Worm (Caenorhabditis elegans) whole organism, late embryonic: Measurements from ENCODE around the gene famh-136.

ENCODE experiments used
- C08G9.2 ChIP-seq: sonication (generic microtip); optimal IDR thresholded peaks from 2 replicates; lab custom pipeline; 2016; ENCODE audit warnings: mild to moderate bottlenecking, missing genetic modification characterization, moderate library complexity, missing compliant biosample characterization
- C38D4.7 ChIP-seq: fragments of 200-800 bp; sonication (Bioruptor generic); optimal IDR thresholded peaks from 2 replicates; lab custom pipeline; 2018; ENCODE audit warnings: mild to moderate bottlenecking, missing genetic modification characterization, moderate library complexity, missing compliant biosample characterization
- T23F11.4 ChIP-seq: fragments of 200-800 bp; sonication (Bioruptor generic); optimal IDR thresholded peaks from 2 replicates; lab custom pipeline; 2018; ENCODE audit warnings: mild to moderate bottlenecking, missing genetic modification characterization, missing compliant biosample characterization
- ama-1 ChIP-seq: fragments of 150-350 bp; optimal IDR thresholded peaks from 2 replicates; lab custom pipeline; 2014
- ceh-19 ChIP-seq: fragments of 200-800 bp; sonication (Bioruptor generic); optimal IDR thresholded peaks from 2 replicates; lab custom pipeline; 2018; ENCODE audit warnings: mild to moderate bottlenecking, missing genetic modification characterization, missing compliant biosample characterization
- ceh-2 ChIP-seq: sonication (generic microtip); optimal IDR thresholded peaks from 2 replicates; lab custom pipeline; 2016; ENCODE audit warnings: missing genotype, missing genetic modification characterization, missing compliant biosample characterization
- ceh-22 ChIP-seq: sonication (generic microtip); optimal IDR thresholded peaks from 2 replicates; lab custom pipeline; 2017; ENCODE audit warnings: missing biosample characterization, missing genetic modification characterization
- ceh-31 ChIP-seq: sonication (generic microtip); optimal IDR thresholded peaks from 2 replicates; lab custom pipeline; 2016; ENCODE audit warnings: missing genetic modification characterization, missing compliant biosample characterization
- ceh-45 ChIP-seq: fragments of 200-800 bp; sonication (Bioruptor generic); IDR thresholded peaks from 2 replicates; pipeline ENCODE4 v1.3.6; 2022; ENCODE audit warnings: missing genetic modification reagents, missing genetic modification characterization, missing compliant biosample characterization
- ceh-48 ChIP-seq: sonication (generic microtip); optimal IDR thresholded peaks from 2 replicates; lab custom pipeline; 2016; ENCODE audit warnings: missing genetic modification characterization, inconsistent platforms, missing compliant biosample characterization
- ceh-6 ChIP-seq: fragments of 200-800 bp; sonication (Bioruptor generic); optimal IDR thresholded peaks from 2 replicates; lab custom pipeline; 2018; ENCODE audit warnings: mild to moderate bottlenecking, missing genetic modification characterization, missing compliant biosample characterization
- ceh-9 ChIP-seq: sonication (generic microtip); optimal IDR thresholded peaks from 2 replicates; lab custom pipeline; 2016; ENCODE audit warnings: mild to moderate bottlenecking, missing genetic modification characterization, inconsistent platforms, missing compliant biosample characterization
- che-1 ChIP-seq: sonication (generic microtip); optimal IDR thresholded peaks from 2 replicates; lab custom pipeline; 2016; ENCODE audit warnings: mild to moderate bottlenecking, missing genetic modification characterization, missing compliant biosample characterization
- dve-1 ChIP-seq: sonication (generic microtip); optimal IDR thresholded peaks from 2 replicates; lab custom pipeline; 2017; ENCODE audit warnings: antibody characterized with exemption, mild to moderate bottlenecking, missing genetic modification characterization, missing compliant biosample characterization
- elt-2 ChIP-seq: sonication (generic microtip); optimal IDR thresholded peaks from 2 replicates; lab custom pipeline; 2016; ENCODE audit warnings: missing genetic modification reagents, missing genetic modification characterization, missing compliant biosample characterization
- elt-4 ChIP-seq: sonication (generic microtip); optimal IDR thresholded peaks from 2 replicates; lab custom pipeline; 2016; ENCODE audit warnings: missing genetic modification characterization, missing compliant biosample characterization
- ets-4 ChIP-seq: sonication (generic microtip); optimal IDR thresholded peaks from 2 replicates; lab custom pipeline; 2016; ENCODE audit warnings: missing genetic modification characterization, missing compliant biosample characterization
- eyg-1 ChIP-seq: sonication (generic microtip); optimal IDR thresholded peaks from 2 replicates; lab custom pipeline; 2016; ENCODE audit warnings: missing genotype, missing genetic modification characterization, missing compliant biosample characterization
- gmeb-2 ChIP-seq: sonication (generic microtip); optimal IDR thresholded peaks from 2 replicates; lab custom pipeline; 2016; ENCODE audit warnings: missing genetic modification characterization, inconsistent platforms, missing compliant biosample characterization
- hlh-30 ChIP-seq: sonication (generic microtip); optimal IDR thresholded peaks from 2 replicates; lab custom pipeline; 2017; ENCODE audit warnings: antibody characterized with exemption, missing genetic modification characterization, missing compliant biosample characterization; ENCODE audit not compliant: insufficient read depth
- hlh-6 ChIP-seq: sonication (generic microtip); optimal IDR thresholded peaks from 2 replicates; lab custom pipeline; 2016; ENCODE audit warnings: missing genotype, missing genetic modification characterization, missing compliant biosample characterization
- hlh-8 ChIP-seq: sonication (generic microtip); optimal IDR thresholded peaks from 2 replicates; lab custom pipeline; 2016; ENCODE audit warnings: missing genotype, missing genetic modification characterization, missing compliant biosample characterization
- mec-3 ChIP-seq: sonication (generic microtip); optimal IDR thresholded peaks from 2 replicates; lab custom pipeline; 2016; ENCODE audit warnings: borderline replicate concordance, missing genetic modification characterization, missing compliant biosample characterization
- nfya-1 ChIP-seq: sonication (generic microtip); optimal IDR thresholded peaks from 2 replicates; lab custom pipeline; 2017; ENCODE audit warnings: missing genetic modification characterization, mild to moderate bottlenecking, missing compliant biosample characterization, antibody characterized with exemption, moderate library complexity
- nhr-11 ChIP-seq: fragments of 150-350 bp; optimal IDR thresholded peaks from 2 replicates; lab custom pipeline; 2014; ENCODE audit warnings: missing biosample characterization, missing genetic modification characterization
- nhr-232 ChIP-seq: sonication (generic microtip); optimal IDR thresholded peaks from 2 replicates; lab custom pipeline; 2016; ENCODE audit warnings: missing genetic modification characterization, missing compliant biosample characterization
- pat-9 ChIP-seq: fragments of 200-800 bp; sonication (Bioruptor generic); optimal IDR thresholded peaks from 2 replicates; lab custom pipeline; 2018; ENCODE audit warnings: mild to moderate bottlenecking, missing genetic modification characterization, moderate library complexity, missing compliant biosample characterization
- pha-2 ChIP-seq: sonication (generic microtip); optimal IDR thresholded peaks from 2 replicates; lab custom pipeline; 2017; ENCODE audit warnings: mild to moderate bottlenecking, missing genetic modification characterization, missing compliant biosample characterization
- pqm-1 ChIP-seq: sonication (generic microtip); optimal IDR thresholded peaks from 2 replicates; lab custom pipeline; 2016; ENCODE audit warnings: missing genetic modification characterization, missing compliant biosample characterization
- ref-2 ChIP-seq: sonication (generic microtip); optimal IDR thresholded peaks from 2 replicates; lab custom pipeline; 2016; ENCODE audit warnings: missing genetic modification characterization, missing compliant biosample characterization
- sdc-2 ChIP-seq: sonication (generic microtip); optimal IDR thresholded peaks from 2 replicates; lab custom pipeline; 2016; ENCODE audit warnings: missing genotype, missing genetic modification characterization, missing compliant biosample characterization
- sox-4 ChIP-seq: sonication (generic microtip); optimal IDR thresholded peaks from 2 replicates; lab custom pipeline; 2017; ENCODE audit warnings: mild to moderate bottlenecking, missing genetic modification characterization, inconsistent platforms, missing compliant biosample characterization
- syd-9 ChIP-seq: sonication (generic microtip); optimal IDR thresholded peaks from 2 replicates; lab custom pipeline; 2016; ENCODE audit warnings: mild to moderate bottlenecking, missing genetic modification characterization, moderate library complexity, missing compliant biosample characterization
- tbx-7 ChIP-seq: sonication (generic microtip); optimal IDR thresholded peaks from 2 replicates; lab custom pipeline; 2016; ENCODE audit warnings: missing genotype, missing genetic modification characterization, missing compliant biosample characterization
- ttx-3 ChIP-seq: sonication (generic microtip); optimal IDR thresholded peaks from 2 replicates; lab custom pipeline; 2016; ENCODE audit warnings: missing genetic modification reagents, missing genetic modification characterization, missing compliant biosample characterization
- unc-3 ChIP-seq, 2 experiments: fragments of 200-800 bp in 1 of 2; sonication (Bioruptor generic) in 1 of 2; sonication (generic microtip) in 1 of 2; conservative IDR thresholded peaks in 1 of 2; optimal IDR thresholded peaks in 1 of 2; 2 replicates each; pipeline versions ENCODE4 v1.3.6 to Lab custom; 2016 to 2022; ENCODE audit warnings: missing compliant biosample characterization in 2 of 2, missing genetic modification characterization in 2 of 2, missing genetic modification reagents in 1 of 2
- unc-42 ChIP-seq: sonication (generic microtip); optimal IDR thresholded peaks from 2 replicates; lab custom pipeline; 2016; ENCODE audit warnings: missing genotype, missing genetic modification characterization, missing compliant biosample characterization
- unc-55 ChIP-seq: sonication (generic microtip); optimal IDR thresholded peaks from 2 replicates; lab custom pipeline; 2017; ENCODE audit warnings: missing biosample characterization, missing genetic modification reagents, missing genetic modification characterization
- ztf-16 ChIP-seq: sonication (generic microtip); optimal IDR thresholded peaks from 2 replicates; lab custom pipeline; 2017; ENCODE audit warnings: missing genetic modification characterization, missing compliant biosample characterization

The famh-136 gene

DNA sequence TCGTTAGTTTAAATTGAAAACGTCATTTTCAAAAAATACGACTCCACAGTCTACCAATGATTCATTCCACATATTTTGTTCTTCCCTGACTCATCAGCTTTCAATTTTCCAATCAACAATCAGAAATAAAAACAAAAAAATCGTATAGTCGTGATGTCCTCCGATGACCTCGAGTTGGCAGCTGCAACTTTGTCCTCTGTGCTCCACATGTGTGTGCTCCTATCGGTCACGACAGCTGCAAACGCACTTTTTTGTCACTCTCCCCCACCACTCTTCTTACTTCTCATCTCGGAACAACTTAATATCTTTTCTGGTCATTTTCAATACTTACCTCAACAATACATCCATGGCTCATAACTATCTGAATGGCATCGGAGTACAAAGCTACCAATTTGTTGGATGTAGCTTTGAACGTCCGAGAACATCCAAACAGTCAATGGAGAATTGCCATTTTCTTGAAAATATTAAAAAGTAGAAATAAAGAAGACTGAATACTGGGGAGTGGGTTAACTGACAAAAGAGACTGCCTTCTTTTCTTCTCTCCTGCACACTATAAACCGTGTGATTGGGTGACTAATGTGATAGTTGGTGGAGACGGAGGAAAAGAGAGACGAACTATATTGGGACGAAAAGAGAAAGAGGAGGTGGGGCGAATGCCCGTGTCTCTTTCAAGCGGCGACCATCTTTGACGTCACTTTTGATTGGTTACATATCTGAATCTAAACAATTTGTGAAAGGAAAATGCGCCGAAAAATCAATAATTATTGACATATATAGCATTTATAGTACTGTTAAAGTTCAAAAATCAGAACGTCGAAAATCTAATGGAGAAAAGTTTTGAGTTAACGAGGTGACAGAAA lies 20.3 kb upstream of the famh-136 start:
- no peak for TF ChIP-seq ztf-16 (tag; lab: Kevin White, UChicago)
- no peak for TF ChIP-seq pat-9
- TF ChIP-seq nhr-232 (tag; lab: Kevin White, UChicago), result no peak

DNA sequence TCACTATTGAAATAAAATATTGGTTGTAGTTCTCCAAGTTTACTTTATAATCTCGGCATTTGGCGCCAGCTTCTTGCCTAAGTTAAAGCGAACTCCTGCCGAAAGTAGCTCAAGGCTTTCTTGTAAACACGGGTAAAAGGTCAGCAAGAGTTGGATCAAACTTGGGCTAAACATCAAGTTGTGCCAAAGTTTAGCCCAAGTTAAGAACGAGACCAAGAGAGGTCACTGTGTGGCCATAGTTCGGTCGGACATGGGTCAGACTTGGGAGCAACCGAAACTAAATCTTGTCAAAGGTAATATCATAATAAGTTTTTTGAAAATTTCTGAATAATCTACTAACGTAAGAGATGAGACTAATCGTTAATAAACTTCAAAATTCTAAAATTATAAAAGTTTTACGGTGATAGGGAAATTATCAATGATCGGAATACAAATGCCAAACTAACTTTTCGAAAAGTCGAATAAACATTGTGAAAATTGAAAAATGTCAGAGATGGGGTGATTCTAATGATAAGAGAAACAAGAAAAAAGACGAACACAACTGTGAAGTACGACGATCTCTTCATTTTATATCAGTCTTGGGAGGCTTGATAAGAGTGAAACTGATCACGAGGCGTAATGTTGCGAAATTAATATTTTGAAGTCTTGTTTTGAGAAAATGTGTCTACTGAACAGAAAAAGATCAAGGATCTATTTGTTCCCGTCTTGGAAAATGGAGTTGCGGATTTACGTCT lies 19.5 kb upstream of the famh-136 start:
- TF ChIP-seq elt-2 (peak; percentile 17), ceh-31 (tag; lab: Kevin White, UChicago) (no peak)

DNA sequence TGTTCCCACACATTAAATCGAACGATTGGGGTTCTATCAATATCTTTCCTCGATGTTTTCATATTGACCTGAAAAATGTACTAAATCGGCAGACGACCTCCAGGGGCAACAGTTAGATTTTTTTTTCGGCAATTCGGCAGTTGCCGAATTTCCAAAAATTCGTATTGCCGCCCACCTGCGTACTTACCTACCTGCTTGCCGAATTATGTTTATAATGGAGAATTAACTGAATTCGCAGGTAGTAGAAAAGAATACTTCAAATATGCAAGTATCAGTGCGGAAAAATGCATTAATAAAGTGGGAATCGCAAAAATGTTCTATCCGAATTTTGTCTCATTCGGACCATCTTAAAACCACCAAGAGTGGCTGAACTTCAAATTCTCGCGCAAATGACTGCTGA lies 17.9 kb upstream of the famh-136 start:
- TF ChIP-seq hlh-8 (tag; lab: Kevin White, UChicago), result no peak
- TF ChIP-seq ets-4, result no peak
- no peak for TF ChIP-seq pqm-1 (tag; lab: Kevin White, UChicago)
- no peak for TF ChIP-seq gmeb-2 (tag; lab: Kevin White, UChicago)

DNA sequence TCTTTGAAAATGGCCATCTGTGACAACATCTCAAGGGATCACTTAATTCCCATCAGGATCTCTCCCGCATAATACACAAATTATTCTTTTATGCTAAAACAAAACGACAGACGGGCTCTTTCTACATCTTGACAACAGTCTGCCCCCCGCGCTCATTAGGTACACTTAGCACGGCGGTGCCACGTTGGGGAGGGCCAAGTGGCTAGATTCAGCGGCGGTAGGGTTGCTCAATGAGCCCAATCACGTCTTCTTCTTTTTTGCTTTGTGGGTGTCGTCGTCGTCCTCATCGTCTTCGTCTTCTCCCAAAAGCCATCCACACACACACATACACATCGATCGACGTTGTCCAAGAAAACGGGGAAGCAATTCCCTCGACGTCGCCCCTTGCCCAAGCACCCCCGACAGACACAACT lies 14.5 kb upstream of the famh-136 start:
- TF ChIP-seq mec-3 (tag; lab: Kevin White, UChicago) (no peak), ref-2 (tag; lab: Kevin White, UChicago) (peak; percentile 2), dve-1 (tag; lab: Kevin White, UChicago) (no peak), hlh-8 (tag; lab: Kevin White, UChicago) (no peak), ttx-3 (no peak), ceh-48 (tag; lab: Kevin White, UChicago) (peak; percentile 57), ceh-22 (tag; lab: Kevin White, UChicago) (no peak), C38D4.7 (GFP tag; lab: Kevin White, UChicago) (no peak), pqm-1 (tag; lab: Kevin White, UChicago) (no peak), unc-3 (GFP tag; conservative IDR thresholded peaks at IDR 0.05; lab: Robert Waterston, UW) (no peak), unc-3 (tag; optimal IDR thresholded peaks at IDR 0.05; lab: Kevin White, UChicago) (peak; percentile 47), hlh-6 (tag; lab: Kevin White, UChicago) (peak; percentile 26), elt-4 (tag; lab: Kevin White, UChicago) (no peak), eyg-1 (tag; lab: Kevin White, UChicago) (peak; percentile 43), syd-9 (peak; percentile 5), unc-42 (peak; percentile 73), nhr-11 (tag; lab: Kevin White, UChicago) (no peak), sox-4 (peak; percentile 1), ceh-31 (tag; lab: Kevin White, UChicago) (peak; percentile 36), nfya-1 (peak; percentile 37), ceh-6 (GFP tag; lab: Kevin White, UChicago) (no peak)

DNA sequence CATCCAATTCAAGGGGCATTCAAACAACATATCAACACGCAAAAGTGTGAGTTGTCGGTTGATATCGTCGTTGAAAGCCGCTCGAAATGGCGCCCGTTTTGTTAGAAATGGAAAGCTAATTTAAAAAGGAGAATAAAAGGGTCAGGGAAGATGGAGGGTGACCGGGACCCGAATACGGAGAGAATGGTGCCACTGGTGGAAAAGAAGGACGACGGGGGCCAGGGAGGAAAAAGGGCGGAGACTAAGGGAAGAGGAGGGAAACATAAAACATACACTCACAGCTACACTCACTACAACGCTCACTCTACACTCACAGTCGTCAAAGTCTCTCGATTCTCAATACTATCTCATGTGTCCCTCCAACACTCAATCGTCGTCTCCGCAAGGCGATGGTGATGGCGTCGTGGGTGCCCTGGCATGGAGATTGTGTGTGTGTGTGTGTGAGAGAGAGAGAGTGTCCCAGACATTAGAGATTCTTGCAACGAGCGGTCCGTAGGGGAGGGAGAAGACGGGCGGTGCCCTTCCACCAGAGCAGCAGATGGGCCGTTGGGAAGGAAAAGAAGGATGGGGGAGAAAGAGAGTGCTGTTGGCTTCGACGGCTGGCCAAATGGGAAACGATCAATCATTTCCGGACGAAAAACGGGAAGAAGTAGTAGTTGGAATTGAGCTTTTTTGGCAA lies 13.4 kb upstream of the famh-136 start:
- TF ChIP-seq unc-55 (GFP tag; lab: Kevin White, UChicago) (peak; percentile 89), mec-3 (tag; lab: Kevin White, UChicago) (no peak), sdc-2 (tag; lab: Kevin White, UChicago) (peak; percentile 70), ttx-3 (no peak), ceh-45 (no peak), ref-2 (tag; lab: Kevin White, UChicago) (peak; percentile 74), ceh-2 (tag; lab: Kevin White, UChicago) (peak; percentile 20), pqm-1 (tag; lab: Kevin White, UChicago) (peak; percentile 14), hlh-30 (tag; lab: Kevin White, UChicago) (peak; percentile 70), C08G9.2 (tag; lab: Kevin White, UChicago) (peak; percentile 75), ceh-19 (no peak), ceh-9 (tag; lab: Kevin White, UChicago) (no peak), elt-2 (no peak), pha-2 (tag; lab: Kevin White, UChicago) (no peak), ama-1 (lab: Kevin White, UChicago) (peak; percentile 70), ceh-31 (tag; lab: Kevin White, UChicago) (peak; percentile 94), pat-9 (peak; percentile 64), C38D4.7 (GFP tag; lab: Kevin White, UChicago) (no peak), T23F11.4 (peak; percentile 63), nfya-1 (peak; percentile 94), che-1 (tag; lab: Kevin White, UChicago) (peak; percentile 23), tbx-7 (tag; lab: Kevin White, UChicago) (peak; percentile 6)
